Fruit fly (Drosophila melanogaster): Measurements from ENCODE around the gene Rcc1.

The Rcc1 gene

DNA sequence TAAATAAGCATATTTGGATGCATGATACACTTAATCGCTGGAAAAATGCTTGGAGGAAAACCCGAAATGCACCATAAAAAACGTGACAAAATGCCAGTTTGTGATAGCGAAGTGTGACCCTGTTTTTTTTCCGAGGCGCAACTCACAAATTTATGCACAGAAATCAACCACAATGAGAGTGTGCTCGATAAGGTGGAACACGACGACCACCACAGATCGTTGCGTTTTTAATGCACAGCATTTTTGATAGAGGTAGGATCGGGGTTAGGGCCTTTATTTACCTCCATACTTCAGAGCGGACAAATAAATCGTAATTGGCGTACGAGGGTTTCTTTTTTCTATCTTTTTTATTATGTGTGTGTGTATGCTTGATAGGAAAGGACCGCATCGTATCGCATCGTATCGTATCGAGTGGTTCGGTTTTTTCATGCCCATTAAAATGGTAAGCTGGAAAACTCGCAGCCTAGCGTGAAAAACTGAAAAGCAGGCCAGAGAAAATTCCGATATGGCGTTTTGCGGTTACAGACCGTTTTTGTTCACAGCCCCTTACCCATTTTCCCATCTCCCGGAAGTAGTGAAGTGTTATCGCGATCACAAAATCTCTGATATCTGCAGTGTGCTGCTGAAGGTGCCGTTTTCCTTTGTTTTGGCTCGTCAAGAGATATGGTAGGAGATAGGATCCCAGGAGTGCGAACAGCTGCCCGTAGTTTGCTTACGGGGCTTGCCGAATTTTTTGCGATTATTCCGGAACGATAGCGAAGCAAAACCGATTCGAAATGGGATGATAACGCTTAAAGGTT is 48.2 kb upstream of the Rcc1 start (continued):
- TF ChIP-seq CG4820 (GFP tag; optimal IDR thresholded peaks at IDR 0.05) (no peak), pros (GFP tag; optimal IDR thresholded peaks at IDR 0.05) (peak; percentile 67), Hmr (GFP tag; optimal IDR thresholded peaks at IDR 0.05) (no peak), ttk (GFP tag; IDR thresholded peaks at IDR 0.05) (no peak), lab (GFP tag; optimal IDR thresholded peaks at IDR 0.05) (no peak), run (tag; optimal IDR thresholded peaks at IDR 0.05) (peak; percentile 26), CG2678 (tag; optimal IDR thresholded peaks at IDR 0.05) (no peak), BEAF-32 (GFP tag; optimal IDR thresholded peaks at IDR 0.05) (no peak), peb (GFP tag; IDR thresholded peaks at IDR 0.05) (no peak), CG15479 (GFP tag; optimal IDR thresholded peaks at IDR 0.05) (peak; percentile 83)

dm6 chr3L:5980120-5980519 is 47.5 kb upstream of the Rcc1 start:
- TF ChIP-seq Pdp1 (GFP tag; optimal IDR thresholded peaks at IDR 0.05): peak in 1 of 2 experiments; percentile 52
- TF ChIP-seq CG18599 (GFP tag; optimal IDR thresholded peaks at IDR 0.05): no peak
- peak in 1 of 3 experiments; percentile 51 for TF ChIP-seq Stat92E (GFP tag; optimal IDR thresholded peaks at IDR 0.05)
- peak; percentile 71 for TF ChIP-seq CG9437 (GFP tag; optimal IDR thresholded peaks at IDR 0.05)
- TF ChIP-seq ara (GFP tag; IDR thresholded peaks at IDR 0.05): 0 out of 2 replicates have a peak, but pooled peaks have one; percentile 12

dm6 chr3L:5979460-5979859 is 46.9 kb upstream of the Rcc1 start:
- TF ChIP-seq run (tag; optimal IDR thresholded peaks at IDR 0.05): peak; percentile 2
- no peak for TF ChIP-seq danr (GFP tag; IDR thresholded peaks at IDR 0.05)
- TF ChIP-seq Kr (GFP tag; optimal IDR thresholded peaks at IDR 0.05): peak; percentile 65
- 0 out of 3 replicates have a peak, but pooled peaks have one; percentile 51 for TF ChIP-seq CG2199 (GFP tag; IDR thresholded peaks at IDR 0.05)

dm6 chr3L:5976121-5976906 is 43.7 kb upstream of the Rcc1 start:
- TF ChIP-seq jumu (GFP tag; optimal IDR thresholded peaks at IDR 0.05) (peak; percentile 93), Dip3 (GFP tag; optimal IDR thresholded peaks at IDR 0.05) (peak; percentile 53), Adf1 (GFP tag; IDR thresholded peaks at IDR 0.05) (peak; percentile 30; the same call in 1 of the 2 replicates), Hr78 (GFP tag; optimal IDR thresholded peaks at IDR 0.05) (peak in 1 of 2 experiments; percentile 87), CrebB (tag; optimal IDR thresholded peaks at IDR 0.05) (peak; percentile 68), Blimp-1 (GFP tag; optimal IDR thresholded peaks at IDR 0.05) (peak; percentile 98), tin (GFP tag; optimal IDR thresholded peaks at IDR 0.05) (peak; percentile 93), Opbp (GFP tag; IDR thresholded peaks at IDR 0.05; ENCODE audit: partially characterized antibody) (no peak), CG9727 (GFP tag; optimal IDR thresholded peaks at IDR 0.05) (peak; percentile 94), CG2199 (GFP tag; IDR thresholded peaks at IDR 0.05) (peak; percentile 96), CG14965 (GFP tag; optimal IDR thresholded peaks at IDR 0.05; ENCODE audit: borderline replicate concordance) (peak; percentile 58), CG17802 (tag; optimal IDR thresholded peaks at IDR 0.05) (peak; percentile 86), phol (tag; optimal IDR thresholded peaks at IDR 0.05) (peak; percentile 97), trh (GFP tag; optimal IDR thresholded peaks at IDR 0.05) (peak; percentile 87), NFAT (GFP tag; IDR thresholded peaks at IDR 0.05) (peak; percentile 54), CG17912 (GFP tag; optimal IDR thresholded peaks at IDR 0.05) (no peak), Pdp1 (GFP tag; optimal IDR thresholded peaks at IDR 0.05) (peak; percentile 85 to 95), CG9932 (GFP tag; IDR thresholded peaks at IDR 0.05) (0 out of 2 replicates have a peak, but pooled peaks have one; percentile 12), HmgD (GFP tag; optimal IDR thresholded peaks at IDR 0.05) (peak; percentile 35), CG2120 (GFP tag; optimal IDR thresholded peaks at IDR 0.05) (peak; percentile 78), CG1602 (GFP tag; optimal IDR thresholded peaks at IDR 0.05) (peak; percentile 96), emc (GFP tag; optimal IDR thresholded peaks at IDR 0.05) (peak; percentile 53), Sox102F (GFP tag; optimal IDR thresholded peaks at IDR 0.05) (peak; percentile 96), CG14014 (GFP tag; IDR thresholded peaks at IDR 0.05) (peak; percentile 85), CG42726 (GFP tag; IDR thresholded peaks at IDR 0.05; ENCODE audit: partially characterized antibody) (no peak)

Measured in whole organism, embryonic.